Worm (Caenorhabditis elegans) whole organism, L4 larva: Measurements from ENCODE around the gene unc-23.

Experiments
- F44E2.7 ChIP-seq: fragments of 200-800 bp; sonication (Bioruptor generic); IDR thresholded peaks from 2 replicates; pipeline ENCODE4 v2.1.2; 2022; ENCODE audit warnings: missing genetic modification characterization, missing compliant biosample characterization
- ZK546.5 ChIP-seq, 2 experiments: sonication (generic microtip); optimal IDR thresholded peaks; 2 replicates each; lab custom pipeline; 2017; ENCODE audit warnings: missing biosample characterization in 2 of 2, missing genetic modification characterization in 2 of 2
- ceh-62 ChIP-seq: sonication (generic microtip); optimal IDR thresholded peaks from 2 replicates; lab custom pipeline; 2017; ENCODE audit warnings: missing biosample characterization, missing genetic modification characterization
- ceh-82 ChIP-seq: sonication (generic microtip); optimal IDR thresholded peaks from 2 replicates; lab custom pipeline; 2017; ENCODE audit warnings: missing biosample characterization, missing genetic modification characterization
- daf-16 ChIP-seq, 3 experiments: sonication (generic microtip); optimal IDR thresholded peaks; 2 replicates each; lab custom pipeline; 2016 to 2017; ENCODE audit warnings: missing genetic modification characterization in 3 of 3, missing genetic modification reagents in 3 of 3, mild to moderate bottlenecking in 2 of 3, missing compliant biosample characterization in 2 of 3, missing biosample characterization in 1 of 3, moderate library complexity in 1 of 3
- duxl-1 ChIP-seq: sonication (generic microtip); optimal IDR thresholded peaks from 2 replicates; lab custom pipeline; 2016; ENCODE audit warnings: mild to moderate bottlenecking, missing genetic modification characterization, moderate library complexity, missing compliant biosample characterization; ENCODE audit not compliant: poor library complexity
- lsy-2 ChIP-seq, 2 experiments: fragments of 150-350 bp in 1 of 2; sonication (generic microtip) in 1 of 2; optimal IDR thresholded peaks; 2 replicates each; lab custom pipeline; 2014 to 2017; ENCODE audit warnings: missing biosample characterization in 2 of 2, missing genetic modification characterization in 2 of 2
- mdt-29 ChIP-seq: fragments of 200-800 bp; sonication (Bioruptor generic); IDR thresholded peaks from 2 replicates; pipeline ENCODE4 v1.3.6; 2022; ENCODE audit warnings: missing genetic modification reagents, missing genetic modification characterization, missing compliant biosample characterization
- mep-1 ChIP-seq: fragments of 150-350 bp; sonication (generic microtip); optimal IDR thresholded peaks from 3 replicates; lab custom pipeline; 2014; ENCODE audit warnings: missing biosample characterization, missing genetic modification characterization
- nhr-11 ChIP-seq: fragments of 150-350 bp; optimal IDR thresholded peaks from 2 replicates; lab custom pipeline; 2014; ENCODE audit warnings: missing biosample characterization, missing genetic modification characterization
- snpc-4 ChIP-seq: fragments of 150-350 bp; optimal IDR thresholded peaks from 2 replicates; lab custom pipeline; 2014; ENCODE audit warnings: missing biosample characterization, missing genetic modification characterization
- zag-1 ChIP-seq: fragments of 150-350 bp; optimal IDR thresholded peaks from 2 replicates; lab custom pipeline; 2014; ENCODE audit warnings: missing biosample characterization, missing genetic modification characterization

DNA sequence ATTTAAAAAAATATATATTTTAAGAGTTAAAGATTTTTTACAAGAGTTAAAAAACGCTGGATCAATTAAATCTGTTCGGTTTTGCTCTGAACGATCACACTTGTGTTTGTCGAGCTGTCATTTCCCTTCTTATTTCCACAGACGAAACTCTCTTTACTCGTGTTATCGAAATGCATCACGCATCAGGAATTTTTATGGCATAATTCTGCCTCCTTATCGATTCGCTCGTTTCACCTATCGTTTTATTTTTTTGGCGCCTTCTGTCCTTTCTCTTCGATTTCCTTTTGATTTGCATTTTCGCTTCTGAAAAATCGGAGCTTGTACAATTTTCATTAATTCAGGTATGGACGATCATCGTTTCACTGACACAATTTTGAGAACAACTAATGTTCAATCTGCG lies 12.2 kb downstream of the unc-23 start:
- TF ChIP-seq F44E2.7 (GFP tag; lab: Robert Waterston, UW), result no peak
- TF ChIP-seq ceh-62 (tag; lab: Kevin White, UChicago), result no peak
- no peak for TF ChIP-seq zag-1
- no peak for TF ChIP-seq nhr-11 (tag; lab: Kevin White, UChicago)
- TF ChIP-seq duxl-1 (tag; lab: Kevin White, UChicago), result no peak
- TF ChIP-seq snpc-4, result no peak
- no peak for TF ChIP-seq mdt-29
- TF ChIP-seq ZK546.5 (tag; optimal IDR thresholded peaks at IDR 0.05; lab: Kevin White, UChicago), result no peak
- no peak for TF ChIP-seq mep-1 (tag; lab: Kevin White, UChicago)
- no peak for TF ChIP-seq lsy-2 (tag; optimal IDR thresholded peaks at IDR 0.05; lab: Kevin White, UChicago)
- no peak for TF ChIP-seq ceh-82 (tag; lab: Kevin White, UChicago)
- no peak for TF ChIP-seq daf-16 (GFP tag; optimal IDR thresholded peaks at IDR 0.05; lab: Kevin White, UChicago)
- TF ChIP-seq daf-16 (tag; optimal IDR thresholded peaks at IDR 0.05; lab: Kevin White, UChicago), result no peak
